Worm (Caenorhabditis elegans) whole organism, late embryonic: ENCODE results near the gene C30H6.8.

Experiments used
- C08G9.2 ChIP-seq: sonication (generic microtip); optimal IDR thresholded peaks from 2 replicates; lab custom pipeline; 2016; ENCODE audit warnings: mild to moderate bottlenecking, missing genetic modification characterization, moderate library complexity, missing compliant biosample characterization
- C38D4.7 ChIP-seq: fragments of 200-800 bp; sonication (Bioruptor generic); optimal IDR thresholded peaks from 2 replicates; lab custom pipeline; 2018; ENCODE audit warnings: mild to moderate bottlenecking, missing genetic modification characterization, moderate library complexity, missing compliant biosample characterization
- K02D7.2 ChIP-seq: sonication (generic microtip); optimal IDR thresholded peaks from 2 replicates; lab custom pipeline; 2017; ENCODE audit warnings: mild to moderate bottlenecking, missing genetic modification characterization, missing compliant biosample characterization
- K09A11.1 ChIP-seq: sonication (generic microtip); optimal IDR thresholded peaks from 2 replicates; lab custom pipeline; 2017; ENCODE audit warnings: antibody characterized with exemption, mild to moderate bottlenecking, missing genetic modification characterization, missing compliant biosample characterization; ENCODE audit not compliant: insufficient read depth
- T23F11.4 ChIP-seq: fragments of 200-800 bp; sonication (Bioruptor generic); optimal IDR thresholded peaks from 2 replicates; lab custom pipeline; 2018; ENCODE audit warnings: mild to moderate bottlenecking, missing genetic modification characterization, missing compliant biosample characterization
- Y22D7AL.16 ChIP-seq: sonication (generic microtip); optimal IDR thresholded peaks from 2 replicates; lab custom pipeline; 2016; ENCODE audit warnings: missing genetic modification characterization, missing compliant biosample characterization
- ahr-1 ChIP-seq: sonication (generic microtip); optimal IDR thresholded peaks from 2 replicates; lab custom pipeline; 2016; ENCODE audit warnings: missing genetic modification characterization, missing compliant biosample characterization
- ama-1 ChIP-seq: fragments of 150-350 bp; optimal IDR thresholded peaks from 2 replicates; lab custom pipeline; 2014
- ceh-14 ChIP-seq: sonication (generic microtip); optimal IDR thresholded peaks from 2 replicates; lab custom pipeline; 2016; ENCODE audit warnings: missing genotype, missing genetic modification characterization, missing compliant biosample characterization
- ceh-19 ChIP-seq: fragments of 200-800 bp; sonication (Bioruptor generic); optimal IDR thresholded peaks from 2 replicates; lab custom pipeline; 2018; ENCODE audit warnings: mild to moderate bottlenecking, missing genetic modification characterization, missing compliant biosample characterization
- ceh-24 ChIP-seq: sonication (generic microtip); optimal IDR thresholded peaks from 2 replicates; lab custom pipeline; 2016; ENCODE audit warnings: mild to moderate bottlenecking, missing genetic modification characterization, missing compliant biosample characterization
- ceh-30 ChIP-seq: fragments of 150-350 bp; optimal IDR thresholded peaks from 2 replicates; lab custom pipeline; 2014; ENCODE audit warnings: missing biosample characterization, missing genetic modification characterization
- ceh-31 ChIP-seq: sonication (generic microtip); optimal IDR thresholded peaks from 2 replicates; lab custom pipeline; 2016; ENCODE audit warnings: missing genetic modification characterization, missing compliant biosample characterization
- ceh-6 ChIP-seq: fragments of 200-800 bp; sonication (Bioruptor generic); optimal IDR thresholded peaks from 2 replicates; lab custom pipeline; 2018; ENCODE audit warnings: mild to moderate bottlenecking, missing genetic modification characterization, missing compliant biosample characterization
- ceh-9 ChIP-seq: sonication (generic microtip); optimal IDR thresholded peaks from 2 replicates; lab custom pipeline; 2016; ENCODE audit warnings: mild to moderate bottlenecking, missing genetic modification characterization, inconsistent platforms, missing compliant biosample characterization
- che-1 ChIP-seq: sonication (generic microtip); optimal IDR thresholded peaks from 2 replicates; lab custom pipeline; 2016; ENCODE audit warnings: mild to moderate bottlenecking, missing genetic modification characterization, missing compliant biosample characterization
- dmd-4 ChIP-seq: sonication (generic microtip); optimal IDR thresholded peaks from 2 replicates; lab custom pipeline; 2016; ENCODE audit warnings: borderline replicate concordance, missing genetic modification characterization, missing compliant biosample characterization
- dve-1 ChIP-seq: sonication (generic microtip); optimal IDR thresholded peaks from 2 replicates; lab custom pipeline; 2017; ENCODE audit warnings: antibody characterized with exemption, mild to moderate bottlenecking, missing genetic modification characterization, missing compliant biosample characterization
- elt-4 ChIP-seq: sonication (generic microtip); optimal IDR thresholded peaks from 2 replicates; lab custom pipeline; 2016; ENCODE audit warnings: missing genetic modification characterization, missing compliant biosample characterization
- ets-4 ChIP-seq: sonication (generic microtip); optimal IDR thresholded peaks from 2 replicates; lab custom pipeline; 2016; ENCODE audit warnings: missing genetic modification characterization, missing compliant biosample characterization
- eyg-1 ChIP-seq: sonication (generic microtip); optimal IDR thresholded peaks from 2 replicates; lab custom pipeline; 2016; ENCODE audit warnings: missing genotype, missing genetic modification characterization, missing compliant biosample characterization
- gmeb-2 ChIP-seq: sonication (generic microtip); optimal IDR thresholded peaks from 2 replicates; lab custom pipeline; 2016; ENCODE audit warnings: missing genetic modification characterization, inconsistent platforms, missing compliant biosample characterization
- hlh-13 ChIP-seq: fragments of 200-800 bp; sonication (Bioruptor generic); optimal IDR thresholded peaks from 2 replicates; lab custom pipeline; 2018; ENCODE audit warnings: mild to moderate bottlenecking, missing genetic modification characterization, missing compliant biosample characterization
- hlh-8 ChIP-seq: sonication (generic microtip); optimal IDR thresholded peaks from 2 replicates; lab custom pipeline; 2016; ENCODE audit warnings: missing genotype, missing genetic modification characterization, missing compliant biosample characterization
- lin-11 ChIP-seq: fragments of 200-800 bp; sonication (Bioruptor generic); optimal IDR thresholded peaks from 2 replicates; lab custom pipeline; 2018; ENCODE audit warnings: mild to moderate bottlenecking, missing genetic modification characterization, missing compliant biosample characterization
- nhr-11 ChIP-seq: fragments of 150-350 bp; optimal IDR thresholded peaks from 2 replicates; lab custom pipeline; 2014; ENCODE audit warnings: missing biosample characterization, missing genetic modification characterization
- nhr-232 ChIP-seq: sonication (generic microtip); optimal IDR thresholded peaks from 2 replicates; lab custom pipeline; 2016; ENCODE audit warnings: missing genetic modification characterization, missing compliant biosample characterization
- npax-4 ChIP-seq: sonication (generic microtip); optimal IDR thresholded peaks from 2 replicates; lab custom pipeline; 2016; ENCODE audit warnings: missing genetic modification characterization, missing compliant biosample characterization
- odd-2 ChIP-seq: sonication (generic microtip); optimal IDR thresholded peaks from 2 replicates; lab custom pipeline; 2017; ENCODE audit warnings: antibody characterized with exemption, mild to moderate bottlenecking, missing genetic modification characterization, missing compliant biosample characterization
- pat-9 ChIP-seq: fragments of 200-800 bp; sonication (Bioruptor generic); optimal IDR thresholded peaks from 2 replicates; lab custom pipeline; 2018; ENCODE audit warnings: mild to moderate bottlenecking, missing genetic modification characterization, moderate library complexity, missing compliant biosample characterization
- pha-2 ChIP-seq: sonication (generic microtip); optimal IDR thresholded peaks from 2 replicates; lab custom pipeline; 2017; ENCODE audit warnings: mild to moderate bottlenecking, missing genetic modification characterization, missing compliant biosample characterization
- pqm-1 ChIP-seq: sonication (generic microtip); optimal IDR thresholded peaks from 2 replicates; lab custom pipeline; 2016; ENCODE audit warnings: missing genetic modification characterization, missing compliant biosample characterization
- ref-2 ChIP-seq: sonication (generic microtip); optimal IDR thresholded peaks from 2 replicates; lab custom pipeline; 2016; ENCODE audit warnings: missing genetic modification characterization, missing compliant biosample characterization
- sdc-2 ChIP-seq: sonication (generic microtip); optimal IDR thresholded peaks from 2 replicates; lab custom pipeline; 2016; ENCODE audit warnings: missing genotype, missing genetic modification characterization, missing compliant biosample characterization
- sox-4 ChIP-seq: sonication (generic microtip); optimal IDR thresholded peaks from 2 replicates; lab custom pipeline; 2017; ENCODE audit warnings: mild to moderate bottlenecking, missing genetic modification characterization, inconsistent platforms, missing compliant biosample characterization
- syd-9 ChIP-seq: sonication (generic microtip); optimal IDR thresholded peaks from 2 replicates; lab custom pipeline; 2016; ENCODE audit warnings: mild to moderate bottlenecking, missing genetic modification characterization, moderate library complexity, missing compliant biosample characterization
- unc-42 ChIP-seq: sonication (generic microtip); optimal IDR thresholded peaks from 2 replicates; lab custom pipeline; 2016; ENCODE audit warnings: missing genotype, missing genetic modification characterization, missing compliant biosample characterization
- unc-55 ChIP-seq: sonication (generic microtip); optimal IDR thresholded peaks from 2 replicates; lab custom pipeline; 2017; ENCODE audit warnings: missing biosample characterization, missing genetic modification reagents, missing genetic modification characterization
- zip-5 ChIP-seq: sonication (generic microtip); optimal IDR thresholded peaks from 2 replicates; lab custom pipeline; 2016; ENCODE audit warnings: missing genetic modification characterization, missing compliant biosample characterization
- ztf-16 ChIP-seq: sonication (generic microtip); optimal IDR thresholded peaks from 2 replicates; lab custom pipeline; 2017; ENCODE audit warnings: missing genetic modification characterization, missing compliant biosample characterization

The C30H6.8 gene

DNA sequence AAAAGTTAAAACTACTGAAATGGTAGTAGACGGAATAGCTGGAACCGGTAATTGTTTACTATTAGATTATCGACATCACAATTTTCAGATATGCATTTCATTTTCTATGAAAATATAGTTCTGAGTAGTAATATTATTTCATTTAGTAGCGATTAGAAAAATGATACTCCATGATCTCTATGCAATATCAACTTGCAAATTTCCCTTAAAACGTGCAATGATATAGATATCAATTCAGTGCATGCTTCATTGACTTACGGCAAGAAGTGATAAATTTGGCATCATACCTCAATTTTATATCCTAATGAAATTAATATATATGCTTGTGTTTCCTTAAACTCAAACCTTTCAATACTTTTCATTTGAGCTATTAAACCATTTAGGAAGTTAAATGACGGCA lies 39.5 kb upstream of the C30H6.8 start, which contains the start of gene C49C3.21:
Gene C49C3.21, plus strand, starts transcription at position 301 of the 400 bp plus-strand sequence.
- TF ChIP-seq pha-2 (tag; lab: Kevin White, UChicago) (no peak), C38D4.7 (GFP tag; lab: Kevin White, UChicago) (no peak), hlh-13 (GFP tag; lab: Kevin White, UChicago) (no peak), eyg-1 (tag; lab: Kevin White, UChicago) (no peak), pat-9 (tag; lab: Kevin White, UChicago) (no peak), unc-55 (GFP tag; lab: Kevin White, UChicago) (no peak)

ce11 chrIV:17343482-17343881 lies 38.6 kb upstream of the C30H6.8 start, which contains the start of gene C49C3.11:
Gene C49C3.11, plus strand, starts transcription at chrIV:17343782.
- no peak for TF ChIP-seq Y22D7AL.16 (tag; lab: Kevin White, UChicago)

DNA sequence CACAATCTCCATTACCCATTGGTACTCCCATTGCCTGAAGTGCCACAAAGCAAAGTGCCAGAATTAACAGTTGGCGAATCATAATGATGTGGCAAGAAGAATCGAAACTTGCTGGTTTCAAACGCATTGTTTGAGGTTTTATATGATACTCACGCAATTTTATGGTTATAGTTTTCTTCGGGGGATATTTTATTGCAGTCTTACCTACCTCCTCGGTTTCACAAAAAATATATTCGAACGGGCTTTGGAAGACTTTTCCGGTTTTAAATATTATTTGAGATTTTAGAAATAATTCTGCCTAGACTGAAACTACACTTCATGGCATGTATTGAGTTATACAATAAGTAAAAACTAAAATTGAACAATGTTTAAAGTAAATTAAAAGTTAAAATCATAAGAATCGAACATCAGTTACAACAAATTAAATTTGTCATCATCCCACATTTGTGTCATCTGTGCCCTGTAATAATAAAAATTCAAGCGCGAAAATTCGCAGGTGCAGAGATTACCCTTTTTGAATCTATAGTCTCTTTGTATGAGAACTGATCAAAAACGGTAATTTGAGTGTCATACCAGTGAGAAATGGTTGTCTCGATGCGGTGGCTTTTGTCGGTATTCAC lies 35.4 kb upstream of the C30H6.8 start, which contains the start of the genes clec-197 and clec-198:
Gene clec-197, minus strand, starts transcription at position 101 of the 620 bp plus-strand sequence.
Gene clec-198, plus strand, starts transcription at position 570 of the 620 bp plus-strand sequence.
- no peak for TF ChIP-seq ceh-9 (tag; lab: Kevin White, UChicago)
- no peak for TF ChIP-seq lin-11 (tag; lab: Kevin White, UChicago)
- no peak for TF ChIP-seq ahr-1 (tag; lab: Kevin White, UChicago)
- no peak for TF ChIP-seq unc-42 (tag; lab: Kevin White, UChicago)
- no peak for TF ChIP-seq pqm-1
- TF ChIP-seq sdc-2 (tag; lab: Kevin White, UChicago) = no peak
- TF ChIP-seq ceh-24 (tag; lab: Kevin White, UChicago) = no peak
- no peak for TF ChIP-seq ceh-6
- TF ChIP-seq hlh-8 (tag; lab: Kevin White, UChicago) = no peak
- TF ChIP-seq K09A11.1 (tag; lab: Kevin White, UChicago) = no peak
- no peak for TF ChIP-seq dve-1 (tag; lab: Kevin White, UChicago)
- no peak for TF ChIP-seq ama-1 (lab: Kevin White, UChicago)
- no peak for TF ChIP-seq gmeb-2 (tag; lab: Kevin White, UChicago)
- TF ChIP-seq ceh-19 (GFP tag; lab: Kevin White, UChicago) = no peak
- no peak for TF ChIP-seq unc-55 (GFP tag; lab: Kevin White, UChicago)
- no peak for TF ChIP-seq nhr-232 (tag; lab: Kevin White, UChicago)
- no peak for TF ChIP-seq ceh-31 (tag; lab: Kevin White, UChicago)
- no peak for TF ChIP-seq pha-2 (tag; lab: Kevin White, UChicago)
- TF ChIP-seq, all 69 proteins: peak for 0

- TF ChIP-seq elt-4 (tag; lab: Kevin White, UChicago) (no peak), nhr-11 (no peak), C08G9.2 (tag; lab: Kevin White, UChicago) (no peak), K02D7.2 (no peak), ceh-30 (tag; lab: Kevin White, UChicago) (no peak), T23F11.4 (GFP tag; lab: Kevin White, UChicago) (no peak), ets-4 (no peak), odd-2 (tag; lab: Kevin White, UChicago) (no peak), ztf-16 (tag; lab: Kevin White, UChicago) (no peak), hlh-8 (tag; lab: Kevin White, UChicago) (no peak), sox-4 (tag; lab: Kevin White, UChicago) (no peak), Y22D7AL.16 (tag; lab: Kevin White, UChicago) (no peak), zip-5 (tag; lab: Kevin White, UChicago) (no peak), ceh-14 (no peak), che-1 (tag; lab: Kevin White, UChicago) (no peak), ref-2 (no peak), npax-4 (tag; lab: Kevin White, UChicago) (no peak), dmd-4 (tag; lab: Kevin White, UChicago) (no peak), sdc-2 (tag; lab: Kevin White, UChicago) (no peak), syd-9 (tag; lab: Kevin White, UChicago) (no peak)
Observed at ce11 chrIV:17351586-17351985, 30.5 kb upstream of the C30H6.8 start, which contains the start of gene clec-199. Gene clec-199, plus strand, starts transcription at chrIV:17351886.
